Worm (Caenorhabditis elegans) whole organism, early embryonic: ENCODE data around the gene F26F12.5.

Source experiments
- B0310.2 ChIP-seq: sonication (generic microtip); optimal IDR thresholded peaks from 2 replicates; lab custom pipeline; 2016; ENCODE audit warnings: mild to moderate bottlenecking, missing genetic modification characterization, missing compliant biosample characterization
- F13C5.2 ChIP-seq: sonication (generic microtip); optimal IDR thresholded peaks from 2 replicates; lab custom pipeline; 2017; ENCODE audit warnings: mild to moderate bottlenecking, missing genetic modification characterization, inconsistent platforms, missing compliant biosample characterization
- aly-1 ChIP-seq: sonication (generic microtip); optimal IDR thresholded peaks from 2 replicates; lab custom pipeline; 2016; ENCODE audit warnings: missing genetic modification characterization, missing compliant biosample characterization
- ama-1 ChIP-seq: fragments of 150-350 bp; optimal IDR thresholded peaks from 2 replicates; lab custom pipeline; 2014
- ceh-13 ChIP-seq: fragments of 200-800 bp; sonication (Bioruptor generic); optimal IDR thresholded peaks from 2 replicates; lab custom pipeline; 2018; ENCODE audit warnings: mild to moderate bottlenecking, missing genetic modification characterization, missing compliant biosample characterization
- ceh-36 ChIP-seq: sonication (generic microtip); optimal IDR thresholded peaks from 2 replicates; lab custom pipeline; 2016; ENCODE audit warnings: missing genetic modification characterization, inconsistent platforms, missing compliant biosample characterization
- ets-7 ChIP-seq: sonication (generic microtip); optimal IDR thresholded peaks from 2 replicates; lab custom pipeline; 2016; ENCODE audit warnings: missing genotype, missing genetic modification characterization, missing compliant biosample characterization
- flt-1 ChIP-seq: fragments of 200-800 bp; sonication (Bioruptor generic); IDR thresholded peaks from 2 replicates; pipeline ENCODE4 v1.3.6; 2022; ENCODE audit warnings: missing genetic modification characterization, missing compliant biosample characterization
- hmbx-1 ChIP-seq: sonication (generic microtip); optimal IDR thresholded peaks from 2 replicates; lab custom pipeline; 2016; ENCODE audit warnings: mild to moderate bottlenecking, missing genetic modification characterization, missing compliant biosample characterization
- hmg-4 ChIP-seq: fragments of 200-800 bp; sonication (Bioruptor generic); optimal IDR thresholded peaks from 2 replicates; lab custom pipeline; 2018; ENCODE audit warnings: mild to moderate bottlenecking, missing genetic modification characterization, missing compliant biosample characterization
- hnd-1 ChIP-seq: sonication (generic microtip); optimal IDR thresholded peaks from 2 replicates; lab custom pipeline; 2016; ENCODE audit warnings: missing genetic modification characterization, missing compliant biosample characterization
- pes-1 ChIP-seq: fragments of 200-800 bp; sonication (Bioruptor generic); IDR thresholded peaks from 2 replicates; pipeline ENCODE4 v1.3.6; 2022; ENCODE audit warnings: missing genetic modification reagents, missing genetic modification characterization, missing compliant biosample characterization
- scrt-1 ChIP-seq: fragments of 200-800 bp; sonication (Bioruptor generic); IDR thresholded peaks from 2 replicates; pipeline ENCODE4 v1.3.6; 2022; ENCODE audit warnings: missing genetic modification characterization, missing compliant biosample characterization
- sea-1 ChIP-seq: fragments of 200-800 bp; sonication (Bioruptor generic); conservative IDR thresholded peaks from 2 replicates; pipeline ENCODE4 v1.3.6; 2022; ENCODE audit warnings: missing genetic modification characterization, missing compliant biosample characterization
- tbx-11 ChIP-seq: fragments of 200-800 bp; sonication (Bioruptor generic); IDR thresholded peaks from 2 replicates; pipeline ENCODE4 v1.3.6; 2022; ENCODE audit warnings: missing genetic modification characterization, missing compliant biosample characterization
- tbx-37 ChIP-seq: fragments of 200-800 bp; sonication (Bioruptor generic); conservative IDR thresholded peaks from 2 replicates; pipeline ENCODE4 v1.3.6; 2022; ENCODE audit warnings: missing genetic modification reagents, missing genetic modification characterization, missing compliant biosample characterization
- tra-4 ChIP-seq: sonication (generic microtip); optimal IDR thresholded peaks from 2 replicates; lab custom pipeline; 2017; ENCODE audit warnings: missing genetic modification characterization, missing compliant biosample characterization

Gene F26F12.5

DNA sequence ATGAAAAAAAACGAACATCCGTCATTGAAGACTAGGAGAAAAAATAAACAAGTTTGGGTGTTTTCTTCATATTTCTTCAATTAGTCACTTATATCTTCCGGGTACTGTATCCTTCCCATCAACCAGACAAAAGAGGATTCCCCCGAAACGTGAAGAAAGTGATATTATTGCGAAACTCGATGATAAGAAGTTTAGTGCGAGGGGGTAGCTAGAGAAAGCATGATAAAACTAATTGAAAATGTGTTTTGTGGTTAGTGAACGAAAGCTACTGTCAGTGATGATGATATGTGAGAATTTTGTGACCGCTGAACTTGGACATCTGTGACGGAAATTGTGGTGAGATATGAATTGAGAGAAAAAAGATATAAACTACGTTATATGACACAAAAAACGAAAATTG is 42.0 kb downstream of the F26F12.5 start:
- TF ChIP-seq ets-7 (no peak), hmbx-1 (tag; lab: Kevin White, UChicago) (no peak), tra-4 (tag; lab: Kevin White, UChicago) (no peak), hnd-1 (tag; lab: Kevin White, UChicago) (no peak), ceh-36 (tag; lab: Kevin White, UChicago) (no peak), ceh-13 (GFP tag; lab: Kevin White, UChicago) (no peak), pes-1 (GFP tag; lab: Robert Waterston, UW) (no peak), B0310.2 (tag; lab: Kevin White, UChicago) (no peak), hmg-4 (GFP tag; lab: Kevin White, UChicago) (no peak), aly-1 (tag; lab: Kevin White, UChicago) (no peak), ama-1 (lab: Kevin White, UChicago) (no peak)

ce11 chrV:5821451-5822143 is 43.4 kb downstream of the F26F12.5 start:
- TF ChIP-seq B0310.2 (tag; lab: Kevin White, UChicago): no peak
- no peak for TF ChIP-seq hmg-4 (GFP tag; lab: Kevin White, UChicago)
- TF ChIP-seq sea-1 (GFP tag; lab: Robert Waterston, UW): no peak

- TF ChIP-seq scrt-1 (GFP tag; lab: Robert Waterston, UW) (no peak), ama-1 (lab: Kevin White, UChicago) (no peak), tra-4 (tag; lab: Kevin White, UChicago) (no peak), ceh-13 (GFP tag; lab: Kevin White, UChicago) (no peak), ets-7 (no peak), pes-1 (GFP tag; lab: Robert Waterston, UW) (no peak), flt-1 (no peak), ceh-36 (tag; lab: Kevin White, UChicago) (no peak), hmbx-1 (tag; lab: Kevin White, UChicago) (no peak), aly-1 (tag; lab: Kevin White, UChicago) (no peak), B0310.2 (tag; lab: Kevin White, UChicago) (no peak), hnd-1 (tag; lab: Kevin White, UChicago) (no peak), hmg-4 (GFP tag; lab: Kevin White, UChicago) (no peak), tbx-11 (GFP tag; lab: Robert Waterston, UW) (no peak), F13C5.2 (tag; lab: Kevin White, UChicago) (no peak), tbx-37 (GFP tag; lab: Robert Waterston, UW) (no peak), sea-1 (GFP tag; lab: Robert Waterston, UW) (no peak)
Measured at ce11 chrV:5820401-5820800, 44.6 kb downstream of the F26F12.5 start.

ce11 chrV:5819903-5820302 is 45.1 kb downstream of the F26F12.5 start:
- TF ChIP-seq ceh-36 (tag; lab: Kevin White, UChicago): no peak
- no peak for TF ChIP-seq hnd-1 (tag; lab: Kevin White, UChicago)
- no peak for TF ChIP-seq tbx-11 (GFP tag; lab: Robert Waterston, UW)
- no peak for TF ChIP-seq scrt-1 (GFP tag; lab: Robert Waterston, UW)
- no peak for TF ChIP-seq B0310.2 (tag; lab: Kevin White, UChicago)

DNA sequence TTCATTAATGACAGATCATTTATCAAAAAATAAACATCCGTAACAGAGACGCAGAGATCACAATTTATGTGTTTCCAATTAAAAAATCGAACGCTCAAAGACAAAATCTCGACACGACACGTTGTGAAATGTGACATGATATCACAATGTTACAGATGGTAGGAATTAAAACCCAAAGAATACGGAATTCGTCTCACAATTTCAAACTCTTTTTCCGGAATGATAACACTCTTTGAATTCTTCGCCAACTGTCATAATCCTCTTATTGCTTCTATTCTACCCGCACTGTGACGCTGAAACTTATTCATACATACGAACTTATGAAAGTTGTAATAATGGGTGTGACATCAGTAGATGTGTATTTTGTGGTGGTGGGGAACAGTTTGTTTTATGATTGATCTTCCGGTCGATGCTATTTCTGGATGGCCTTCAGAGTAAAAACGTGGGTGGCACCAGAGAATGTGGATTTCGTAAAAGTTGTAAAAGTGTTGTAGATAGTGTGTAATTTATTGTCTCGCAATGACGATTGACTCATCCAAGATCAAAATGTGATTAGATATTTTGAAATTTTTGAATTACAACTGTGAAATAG is 48.4 kb downstream of the F26F12.5 start:
- TF ChIP-seq ama-1 (lab: Kevin White, UChicago) (no peak), sea-1 (GFP tag; lab: Robert Waterston, UW) (no peak)
